Fruit fly (Drosophila melanogaster): ENCODE measurements around the gene Snap25.

Gene Snap25

DNA sequence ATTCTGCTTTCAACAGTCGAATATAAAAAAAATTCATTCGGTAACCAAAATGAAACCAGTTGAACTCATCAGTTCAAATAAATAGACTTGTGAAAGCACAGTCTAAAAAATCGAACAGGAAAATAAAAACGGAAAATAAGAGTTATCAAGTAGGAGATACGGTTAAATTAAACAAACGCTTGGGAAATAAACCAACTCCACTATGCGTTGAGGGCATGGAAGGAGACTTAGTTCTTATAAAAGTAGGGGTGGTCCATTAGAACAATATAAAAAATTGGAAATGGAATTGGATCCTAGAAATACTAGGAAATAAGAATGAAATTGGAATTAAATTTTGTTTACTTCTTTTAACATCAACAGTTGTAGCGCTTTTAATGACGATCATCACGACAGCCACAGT is 178.9 kb downstream of the Snap25 start:
- TF ChIP-seq ssp (GFP tag; IDR thresholded peaks at IDR 0.05) (peak; percentile 53), CG17802 (tag; optimal IDR thresholded peaks at IDR 0.05) (peak; percentile 44), repo (GFP tag; optimal IDR thresholded peaks at IDR 0.05) (no peak), CG1024 (GFP tag; IDR thresholded peaks at IDR 0.05) (peak; percentile 72), CG15269 (tag; optimal IDR thresholded peaks at IDR 0.05) (no peak), CG30020 (tag; optimal IDR thresholded peaks at IDR 0.05) (peak; percentile 76)

DNA sequence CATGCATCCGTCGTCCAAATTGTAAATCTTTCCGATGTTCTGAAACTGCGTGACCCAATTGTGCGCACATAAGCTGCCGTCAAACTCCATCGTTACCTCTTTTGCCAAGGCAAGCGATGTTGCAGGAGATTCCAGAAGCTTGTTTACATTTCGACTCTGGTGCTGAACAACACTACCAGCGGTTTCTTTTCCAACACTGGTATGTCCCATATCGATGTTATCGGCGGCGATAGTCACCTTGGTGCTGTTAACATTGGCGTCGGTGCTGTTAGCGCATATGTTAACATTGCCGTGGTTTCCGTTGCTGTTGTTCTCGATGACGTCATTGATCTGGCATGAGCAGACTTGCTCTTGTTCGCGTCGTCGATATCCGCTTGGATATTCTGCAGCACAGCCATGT is 213.7 kb downstream of the Snap25 start:
- TF ChIP-seq amos (GFP tag; IDR thresholded peaks at IDR 0.05; ENCODE audit: partially characterized antibody) (peak; percentile 54), CG3847 (GFP tag; IDR thresholded peaks at IDR 0.05) (0 out of 2 replicates have a peak, but pooled peaks have one; percentile 30), sna (GFP tag; IDR thresholded peaks at IDR 0.05; ENCODE audit: partially characterized antibody) (peak; percentile 36; the same call in 1 of the 2 replicates), zen2 (GFP tag; IDR thresholded peaks at IDR 0.05; ENCODE audit: partially characterized antibody) (0 out of 3 replicates have a peak, but pooled peaks have one; percentile 27), CG16813 (GFP tag; IDR thresholded peaks at IDR 0.05; ENCODE audit: partially characterized antibody) (peak; percentile 56; the same call in 2 of the 3 replicates), CG13287 (GFP tag; IDR thresholded peaks at IDR 0.05; ENCODE audit: partially characterized antibody) (peak; percentile 26; the same call in 1 of the 2 replicates), CG6791 (GFP tag; IDR thresholded peaks at IDR 0.05; ENCODE audit: partially characterized antibody) (peak; percentile 67; the same call in 2 of the 3 replicates), ken (GFP tag; IDR thresholded peaks at IDR 0.05) (0 out of 3 replicates have a peak, but pooled peaks have one; percentile 35)

DNA sequence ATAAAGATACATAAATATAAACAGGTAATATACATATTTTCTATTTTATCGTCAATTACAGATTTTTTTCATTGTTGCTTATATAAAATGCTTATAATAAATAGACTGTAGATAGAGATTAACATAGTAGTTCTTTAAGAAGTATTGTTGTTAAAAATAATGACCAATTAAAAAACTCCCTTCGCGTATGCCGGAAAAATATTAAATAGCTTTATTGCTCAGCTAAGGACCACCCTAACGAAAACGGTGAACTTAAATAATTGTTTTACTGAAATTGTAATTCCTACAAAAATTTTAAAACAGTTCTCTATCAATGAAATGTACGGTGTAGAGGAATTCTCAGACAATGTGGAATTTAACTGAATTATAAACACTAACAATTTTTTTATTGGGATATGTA is 250.6 kb downstream of the Snap25 start, which contains the start of gene nvd:
nvd (plus strand) TSS at position 301 of the 400 bp plus-strand sequence.
- TF ChIP-seq caup (GFP tag; optimal IDR thresholded peaks at IDR 0.05; ENCODE audit: severe bottlenecking) (no peak), CG4820 (GFP tag; optimal IDR thresholded peaks at IDR 0.05) (no peak), CG7745 (tag; optimal IDR thresholded peaks at IDR 0.05) (no peak), Atf-2 (GFP tag; optimal IDR thresholded peaks at IDR 0.05) (no peak), Sox100B (GFP tag; optimal IDR thresholded peaks at IDR 0.05) (no peak), ci (GFP tag; IDR thresholded peaks at IDR 0.05) (no peak), ara (GFP tag; IDR thresholded peaks at IDR 0.05) (no peak), Eip74EF (GFP tag; optimal IDR thresholded peaks at IDR 0.05) (no peak), sens-2 (GFP tag; IDR thresholded peaks at IDR 0.05) (no peak), YL-1 (GFP tag; optimal IDR thresholded peaks at IDR 0.05) (no peak), CG5245 (GFP tag; optimal IDR thresholded peaks at IDR 0.05) (no peak), Optix (GFP tag; IDR thresholded peaks at IDR 0.05) (no peak), Scr (GFP tag; IDR thresholded peaks at IDR 0.05; ENCODE audit: partially characterized antibody) (no peak), bowl (GFP tag; IDR thresholded peaks at IDR 0.05) (no peak), CG13296 (GFP tag; optimal IDR thresholded peaks at IDR 0.05) (no peak), Dip3 (GFP tag; optimal IDR thresholded peaks at IDR 0.05) (no peak), CG3995 (GFP tag; optimal IDR thresholded peaks at IDR 0.05) (no peak), D19A (tag; optimal IDR thresholded peaks at IDR 0.05) (no peak), CG32767 (GFP tag; IDR thresholded peaks at IDR 0.05) (no peak)

Data from whole organism, embryonic.